Worm (Caenorhabditis elegans): ENCODE data around the gene C15B12.9.

The C15B12.9 gene

ce11 chrX:6507734-6508133, 39.1 kb downstream of the C15B12.9 start:
- TF ChIP-seq rnt-1 (tag; optimal IDR thresholded peaks at IDR 0.05) (peak; percentile 0), pax-3 (tag; optimal IDR thresholded peaks at IDR 0.05) (no peak), dpl-1 (GFP tag; optimal IDR thresholded peaks at IDR 0.05) (no peak), nhr-11 (tag; optimal IDR thresholded peaks at IDR 0.05) (no peak), egl-27 (tag; optimal IDR thresholded peaks at IDR 0.05) (no peak)

- TF ChIP-seq F16B12.6 (tag; optimal IDR thresholded peaks at IDR 0.05) (no peak), tbx-2 (tag; optimal IDR thresholded peaks at IDR 0.05) (no peak), unc-130 (tag; optimal IDR thresholded peaks at IDR 0.05) (peak; percentile 66), sptf-1 (tag; optimal IDR thresholded peaks at IDR 0.05) (no peak), irx-1 (tag; optimal IDR thresholded peaks at IDR 0.05) (no peak), lsy-2 (tag; optimal IDR thresholded peaks at IDR 0.05) (peak in 1 of 2 experiments; percentile 14), ztf-4 (tag; optimal IDR thresholded peaks at IDR 0.05) (peak; percentile 3), ceh-90 (tag; optimal IDR thresholded peaks at IDR 0.05) (no peak), dsc-1 (tag; optimal IDR thresholded peaks at IDR 0.05) (no peak), lin-14 (GFP tag; optimal IDR thresholded peaks at IDR 0.05) (peak; percentile 72), egl-13 (tag; optimal IDR thresholded peaks at IDR 0.05) (no peak), nhr-20 (tag; optimal IDR thresholded peaks at IDR 0.05) (no peak), nhr-71 (tag; optimal IDR thresholded peaks at IDR 0.05) (peak; percentile 65), ceh-82 (tag; optimal IDR thresholded peaks at IDR 0.05) (no peak), ceh-63 (GFP tag; optimal IDR thresholded peaks at IDR 0.05) (no peak), Y116A8C.19 (tag; optimal IDR thresholded peaks at IDR 0.05; ENCODE audit: borderline replicate concordance) (no peak), ama-1 (optimal IDR thresholded peaks at IDR 0.05) (no peak), nhr-237 (tag; optimal IDR thresholded peaks at IDR 0.05) (no peak), aly-2 (tag; optimal IDR thresholded peaks at IDR 0.05) (no peak), blmp-1 (tag; optimal IDR thresholded peaks at IDR 0.05) (no peak), unc-98 (GFP tag; IDR thresholded peaks at IDR 0.05) (no peak), isw-1 (GFP tag; IDR thresholded peaks at IDR 0.05) (no peak), pag-3 (tag; optimal IDR thresholded peaks at IDR 0.05; ENCODE audit: borderline replicate concordance, insufficient read depth) (peak; percentile 16), unc-30 (tag; optimal IDR thresholded peaks at IDR 0.05) (no peak), mdl-1 (tag; optimal IDR thresholded peaks at IDR 0.05) (no peak), rnt-1 (tag; optimal IDR thresholded peaks at IDR 0.05) (peak; percentile 47), skn-1 (tag; optimal IDR thresholded peaks at IDR 0.05) (no peak), efl-3 (GFP tag; optimal IDR thresholded peaks at IDR 0.05) (no peak), hlh-4 (tag; optimal IDR thresholded peaks at IDR 0.05) (no peak), lin-15B (tag; optimal IDR thresholded peaks at IDR 0.05) (no peak), fkh-10 (GFP tag; optimal IDR thresholded peaks at IDR 0.05) (no peak), nhr-11 (tag; optimal IDR thresholded peaks at IDR 0.05) (no peak), snu-23 (GFP tag; optimal IDR thresholded peaks at IDR 0.05) (peak; percentile 24), hlh-17 (GFP tag; optimal IDR thresholded peaks at IDR 0.05; ENCODE audit: borderline replicate concordance) (no peak), fos-1 (tag; optimal IDR thresholded peaks at IDR 0.05) (no peak), mep-1 (tag; optimal IDR thresholded peaks at IDR 0.05) (no peak)
These were observed 41.2 kb downstream of the C15B12.9 start for ce11 chrX:6509813-6510212.

- TF ChIP-seq zip-4 (GFP tag; optimal IDR thresholded peaks at IDR 0.05) (no peak), hlh-17 (GFP tag; optimal IDR thresholded peaks at IDR 0.05; ENCODE audit: borderline replicate concordance) (no peak), ceh-8 (GFP tag; optimal IDR thresholded peaks at IDR 0.05) (no peak), mdl-1 (tag; optimal IDR thresholded peaks at IDR 0.05) (no peak), grh-1 (GFP tag; IDR thresholded peaks at IDR 0.05) (no peak), nhr-12 (tag; optimal IDR thresholded peaks at IDR 0.05) (no peak), efl-1 (optimal IDR thresholded peaks at IDR 0.05) (no peak), efl-1 (GFP tag; optimal IDR thresholded peaks at IDR 0.05 in 1 of 2) (no peak), swsn-7 (tag; optimal IDR thresholded peaks at IDR 0.05) (no peak), Y116A8C.19 (tag; optimal IDR thresholded peaks at IDR 0.05; ENCODE audit: borderline replicate concordance) (no peak), tbx-2 (tag; optimal IDR thresholded peaks at IDR 0.05) (no peak), ces-1 (GFP tag; optimal IDR thresholded peaks at IDR 0.05) (no peak), rnt-1 (tag; optimal IDR thresholded peaks at IDR 0.05) (no peak), sox-4 (tag; optimal IDR thresholded peaks at IDR 0.05) (no peak), jun-1 (tag; optimal IDR thresholded peaks at IDR 0.05) (no peak), mep-1 (tag; optimal IDR thresholded peaks at IDR 0.05) (no peak), vab-15 (tag; optimal IDR thresholded peaks at IDR 0.05) (no peak), ceh-82 (tag; optimal IDR thresholded peaks at IDR 0.05) (no peak), lir-3 (tag; optimal IDR thresholded peaks at IDR 0.05; ENCODE audit: poor library complexity) (no peak), C16A3.4 (tag; optimal IDR thresholded peaks at IDR 0.05) (no peak)
These were observed 42.0 kb downstream of the C15B12.9 start, which contains the start of gene ttr-36 for ce11 chrX:6510627-6511026. ttr-36 (plus strand) TSS chrX:6510927.
